Fruit fly (Drosophila melanogaster) whole organism, embryonic: ENCODE measurements around the gene Lst8.

ENCODE experiments used
- Ada2b ChIP-seq: fragments of 200-800 bp; sonication (Bioruptor generic); IDR thresholded peaks from 2 replicates; pipeline ENCODE4 v1.3.6; 2022; ENCODE audit warnings: missing biosample characterization, missing genetic modification characterization
- Adf1 ChIP-seq: fragments of 200-800 bp; sonication (Bioruptor generic); IDR thresholded peaks from 2 replicates; pipeline ENCODE4 v1.3.6; 2022; ENCODE audit warnings: missing biosample characterization, missing genetic modification characterization
- Bgb ChIP-seq: fragments of 200-800 bp; sonication (Bioruptor generic); IDR thresholded peaks from 2 replicates; pipeline ENCODE4 v1.3.6; 2022; ENCODE audit warnings: missing biosample characterization, missing genetic modification characterization; ENCODE audit not compliant: partially characterized antibody
- CG10274 ChIP-seq: fragments of 200-800 bp; sonication (Bioruptor generic); optimal IDR thresholded peaks from 3 replicates; lab custom pipeline; 2017; ENCODE audit warnings: missing biosample characterization, mild to moderate bottlenecking, missing genetic modification characterization
- CG11504 ChIP-seq: fragments of 200-800 bp; sonication (Bioruptor generic); optimal IDR thresholded peaks from 3 replicates; lab custom pipeline; 2019; ENCODE audit warnings: missing biosample characterization, mild to moderate bottlenecking, missing genetic modification characterization, moderate library complexity
- CG1603 ChIP-seq: fragments of 200-800 bp; sonication (Bioruptor generic); optimal IDR thresholded peaks from 2 replicates; lab custom pipeline; 2019; ENCODE audit warnings: missing biosample characterization, mild to moderate bottlenecking, missing genetic modification characterization, moderate library complexity
- CG16813 ChIP-seq: fragments of 200-800 bp; sonication (Bioruptor generic); IDR thresholded peaks from 3 replicates; pipeline ENCODE4 v1.3.6; 2022; ENCODE audit warnings: missing biosample characterization, missing genetic modification characterization; ENCODE audit not compliant: partially characterized antibody
- CG18599 ChIP-seq: fragments of 200-800 bp; sonication (Bioruptor generic); optimal IDR thresholded peaks from 3 replicates; lab custom pipeline; 2017; ENCODE audit warnings: missing biosample characterization, missing genetic modification characterization, mild to moderate bottlenecking, moderate library complexity, missing genetic modification reagents
- CG2116 ChIP-seq: fragments of 200-800 bp; sonication (Bioruptor generic); optimal IDR thresholded peaks from 3 replicates; lab custom pipeline; 2018; ENCODE audit warnings: missing biosample characterization, mild to moderate bottlenecking, missing genetic modification characterization
- CG2678 ChIP-seq: fragments of 200-800 bp; sonication (Bioruptor generic); optimal IDR thresholded peaks from 3 replicates; lab custom pipeline; 2019; ENCODE audit warnings: missing biosample characterization, mild to moderate bottlenecking, missing genetic modification characterization, moderate library complexity
- CG3281 ChIP-seq: fragments of 200-800 bp; sonication (Bioruptor generic); optimal IDR thresholded peaks from 3 replicates; lab custom pipeline; 2017; ENCODE audit warnings: missing biosample characterization, mild to moderate bottlenecking, missing genetic modification characterization
- CG34224 ChIP-seq: fragments of 200-800 bp; sonication (Bioruptor generic); IDR thresholded peaks from 3 replicates; pipeline ENCODE4 v1.3.6; 2022; ENCODE audit warnings: missing biosample characterization, missing genetic modification characterization; ENCODE audit not compliant: partially characterized antibody
- CG43689 ChIP-seq: fragments of 200-800 bp; sonication (Bioruptor generic); IDR thresholded peaks from 2 replicates; pipeline ENCODE4 v1.3.6; 2022; ENCODE audit warnings: missing biosample characterization, missing genetic modification characterization
- CG9727 ChIP-seq: fragments of 200-800 bp; sonication (Bioruptor generic); optimal IDR thresholded peaks from 3 replicates; lab custom pipeline; 2017; ENCODE audit warnings: missing biosample characterization, mild to moderate bottlenecking, missing genetic modification characterization
- CG9817 ChIP-seq: fragments of 200-800 bp; sonication (Bioruptor generic); optimal IDR thresholded peaks from 2 replicates; lab custom pipeline; 2018; ENCODE audit warnings: missing biosample characterization, mild to moderate bottlenecking, missing genetic modification characterization, moderate library complexity
- CTCF ChIP-seq: fragments of 200-800 bp; sonication (Bioruptor generic); optimal IDR thresholded peaks from 2 replicates; lab custom pipeline; 2017; ENCODE audit warnings: missing biosample characterization, mild to moderate bottlenecking, missing genetic modification characterization, moderate library complexity
- Doc3 ChIP-seq: fragments of 200-800 bp; sonication (Bioruptor generic); IDR thresholded peaks from 3 replicates; pipeline ENCODE4 v1.3.6; 2022; ENCODE audit warnings: missing biosample characterization, missing genetic modification characterization; ENCODE audit not compliant: partially characterized antibody
- Ets65A ChIP-seq: fragments of 200-800 bp; sonication (Bioruptor generic); peaks from one replicate; lab custom pipeline; 2016; ENCODE audit warnings: missing biosample characterization, missing genetic modification characterization
- HHEX ChIP-seq: fragments of 200-800 bp; sonication (Bioruptor generic); optimal IDR thresholded peaks from 3 replicates; lab custom pipeline; 2017; ENCODE audit warnings: missing biosample characterization, mild to moderate bottlenecking, missing genetic modification characterization, missing genetic modification reagents
- HLH4C ChIP-seq: fragments of 200-800 bp; sonication (Bioruptor generic); IDR thresholded peaks from 3 replicates; pipeline ENCODE4 v1.3.6; 2022; ENCODE audit warnings: missing biosample characterization, missing genetic modification characterization; ENCODE audit not compliant: partially characterized antibody
- Med ChIP-seq: fragments of 200-800 bp; sonication (Bioruptor generic); peaks from one replicate; lab custom pipeline; 2016; ENCODE audit warnings: missing biosample characterization, missing genetic modification characterization, mild to moderate bottlenecking, inconsistent platforms, moderate library complexity
- NC2β ChIP-seq: fragments of 200-800 bp; sonication (Bioruptor generic); optimal IDR thresholded peaks from 2 replicates; lab custom pipeline; 2016; ENCODE audit warnings: missing biosample characterization, missing genetic modification characterization
- NfI ChIP-seq: fragments of 200-800 bp; sonication (Bioruptor generic); optimal IDR thresholded peaks from 3 replicates; lab custom pipeline; 2018; ENCODE audit warnings: missing biosample characterization, mild to moderate bottlenecking, missing genetic modification characterization, moderate library complexity
- Rfx ChIP-seq: fragments of 200-800 bp; sonication (Bioruptor generic); IDR thresholded peaks from 2 replicates; pipeline ENCODE4 v1.3.6; 2022; ENCODE audit warnings: missing biosample characterization, missing genetic modification characterization
- abd-A ChIP-seq: fragments of 200-800 bp; sonication (Bioruptor generic); optimal IDR thresholded peaks from 3 replicates; lab custom pipeline; 2019; ENCODE audit warnings: missing biosample characterization, mild to moderate bottlenecking, missing genetic modification characterization, moderate library complexity
- bbx ChIP-seq: fragments of 200-800 bp; sonication (Bioruptor generic); IDR thresholded peaks from 2 replicates; pipeline ENCODE4 v1.3.6; 2022; ENCODE audit warnings: missing biosample characterization, missing genetic modification characterization; ENCODE audit not compliant: partially characterized antibody
- bowl ChIP-seq: fragments of 200-800 bp; sonication (Bioruptor generic); IDR thresholded peaks from 2 replicates; pipeline ENCODE4 v1.3.6; 2022; ENCODE audit warnings: missing biosample characterization, missing genetic modification characterization
- cg ChIP-seq: fragments of 200-800 bp; sonication (Bioruptor generic); optimal IDR thresholded peaks from 3 replicates; lab custom pipeline; 2019; ENCODE audit warnings: missing biosample characterization, mild to moderate bottlenecking, missing genetic modification characterization, moderate library complexity
- chinmo ChIP-seq: fragments of 200-800 bp; sonication (Bioruptor generic); IDR thresholded peaks from 4 replicates; pipeline ENCODE4 v1.3.6; 2022; ENCODE audit warnings: missing biosample characterization, missing genetic modification characterization; ENCODE audit not compliant: partially characterized antibody
- dysf ChIP-seq: fragments of 200-800 bp; sonication (Bioruptor generic); IDR thresholded peaks from 3 replicates; pipeline ENCODE4 v1.3.6; 2022; ENCODE audit warnings: missing biosample characterization, missing genetic modification characterization
- esg ChIP-seq: fragments of 200-800 bp; sonication (Bioruptor generic); conservative IDR thresholded peaks from 2 replicates; pipeline ENCODE4 v1.3.6; 2022; ENCODE audit warnings: missing biosample characterization, missing genetic modification characterization
- exex ChIP-seq: fragments of 200-800 bp; sonication (Bioruptor generic); optimal IDR thresholded peaks from 4 replicates; lab custom pipeline; 2018; ENCODE audit warnings: missing biosample characterization, mild to moderate bottlenecking, missing genetic modification characterization, moderate library complexity
- gem ChIP-seq: fragments of 200-800 bp; sonication (Bioruptor generic); optimal IDR thresholded peaks from 2 replicates; lab custom pipeline; 2019; ENCODE audit warnings: missing biosample characterization, mild to moderate bottlenecking, missing genetic modification characterization, moderate library complexity
- grn ChIP-seq: fragments of 200-800 bp; sonication (Bioruptor generic); optimal IDR thresholded peaks from 3 replicates; lab custom pipeline; 2017; ENCODE audit warnings: missing biosample characterization, missing genetic modification characterization
- her ChIP-seq: fragments of 200-800 bp; sonication (Bioruptor generic); optimal IDR thresholded peaks from 2 replicates; lab custom pipeline; 2016; ENCODE audit warnings: missing biosample characterization, missing genetic modification characterization
- klu ChIP-seq: fragments of 200-800 bp; sonication (Bioruptor generic); IDR thresholded peaks from 2 replicates; pipeline ENCODE4 v1.3.6; 2022; ENCODE audit warnings: missing biosample characterization, missing genetic modification characterization
- lab ChIP-seq: fragments of 200-800 bp; sonication (Bioruptor generic); optimal IDR thresholded peaks from 3 replicates; lab custom pipeline; 2017; ENCODE audit warnings: missing biosample characterization, missing genetic modification characterization, mild to moderate bottlenecking, moderate library complexity, missing genetic modification reagents
- onecut ChIP-seq: fragments of 200-800 bp; sonication (Bioruptor generic); IDR thresholded peaks from 2 replicates; pipeline ENCODE4 v1.3.6; 2022; ENCODE audit warnings: missing biosample characterization, missing genetic modification characterization
- org-1 ChIP-seq: fragments of 200-800 bp; sonication (Bioruptor generic); optimal IDR thresholded peaks from 2 replicates; lab custom pipeline; 2017; ENCODE audit warnings: missing biosample characterization, missing genetic modification characterization
- row ChIP-seq: fragments of 200-800 bp; sonication (Bioruptor generic); IDR thresholded peaks from 3 replicates; pipeline ENCODE4 v1.3.6; 2022; ENCODE audit warnings: missing biosample characterization, missing genetic modification characterization
- sd ChIP-seq: fragments of 200-800 bp; sonication (Bioruptor generic); optimal IDR thresholded peaks from 3 replicates; lab custom pipeline; 2018; ENCODE audit warnings: missing biosample characterization, mild to moderate bottlenecking, missing genetic modification characterization, moderate library complexity
- sens ChIP-seq: fragments of 200-800 bp; sonication (Bioruptor generic); peaks from one replicate; lab custom pipeline; 2016; ENCODE audit warnings: missing biosample characterization, missing genetic modification characterization
- slbo ChIP-seq: fragments of 200-800 bp; sonication (Bioruptor generic); IDR thresholded peaks from 2 replicates; pipeline ENCODE4 v1.3.6; 2022; ENCODE audit warnings: missing biosample characterization, missing genetic modification characterization
- wdn ChIP-seq: fragments of 200-800 bp; sonication (Bioruptor generic); IDR thresholded peaks from 2 replicates; pipeline ENCODE4 v1.3.6; 2022; ENCODE audit warnings: missing biosample characterization, missing genetic modification characterization

The Lst8 gene

DNA sequence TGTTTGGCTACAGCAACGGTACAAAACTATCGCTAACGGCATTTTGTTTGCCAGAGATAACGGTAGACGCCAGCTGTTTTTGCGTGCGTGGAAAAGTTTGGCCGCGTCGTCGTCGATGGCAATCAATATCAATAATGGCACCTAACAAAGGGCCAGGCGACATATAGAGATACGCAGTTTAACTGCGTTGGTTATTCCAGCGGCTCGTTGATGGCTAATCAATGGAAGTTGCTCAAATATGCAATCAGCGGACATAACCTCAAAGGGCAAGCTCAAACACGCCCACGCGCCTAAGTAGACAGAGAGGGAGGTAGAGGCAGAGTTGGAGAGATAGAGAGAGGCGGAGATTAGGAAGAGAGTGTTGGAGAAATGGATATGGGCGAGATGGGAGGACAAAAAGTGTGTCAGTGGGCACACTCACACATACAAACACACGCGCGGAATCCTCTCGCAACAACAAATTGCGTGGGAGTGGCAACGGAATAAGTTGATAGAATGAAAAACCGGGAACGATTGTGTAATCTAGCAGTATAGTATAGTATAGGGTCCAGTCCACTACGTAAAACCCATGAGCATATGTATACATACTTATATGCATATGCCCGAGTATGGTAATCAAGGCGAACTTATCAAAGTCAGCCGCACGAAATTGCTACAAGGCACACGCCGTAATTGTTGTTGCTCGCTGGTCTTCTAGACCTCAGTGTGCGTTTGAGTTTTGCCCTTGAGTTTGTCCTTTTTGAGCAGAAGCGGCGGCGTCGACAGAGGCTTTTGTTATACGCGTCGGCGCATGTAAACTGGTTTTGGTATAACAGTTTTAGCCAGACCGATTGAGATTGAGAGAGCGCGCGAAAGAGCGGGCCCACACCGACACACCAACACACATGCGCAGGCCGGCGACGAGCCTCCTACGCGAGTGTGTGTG, 6.3 kb downstream of the Lst8 start (continued):
- TF ChIP-seq sd (peak; percentile 29), NfI (GFP tag; lab: Kevin White, UChicago) (no peak), Ada2b (GFP tag; lab: Robert Waterston, UW) (no peak), Med (GFP tag; lab: Kevin White, UChicago) (peak; percentile 73), cg (GFP tag; lab: Kevin White, UChicago) (no peak), CG18599 (peak; percentile 39), row (GFP tag; lab: Robert Waterston, UW) (no peak), chinmo (0 out of 4 replicates have a peak, but pooled peaks have one; percentile 53), Bgb (GFP tag; lab: Robert Waterston, UW) (0 out of 2 replicates have a peak, but pooled peaks have one; percentile 8), klu (0 out of 2 replicates have a peak, but pooled peaks have one; percentile 39), CG16813 (no peak), dysf (GFP tag; lab: Robert Waterston, UW) (no peak), Adf1 (GFP tag; lab: Robert Waterston, UW) (peak; percentile 78; the same call in 1 of the 2 replicates), abd-A (tag; lab: Kevin White, UChicago) (peak; percentile 75), lab (peak; percentile 18), onecut (GFP tag; lab: Robert Waterston, UW) (peak; percentile 45), org-1 (GFP tag; lab: Kevin White, UChicago) (no peak)

DNA sequence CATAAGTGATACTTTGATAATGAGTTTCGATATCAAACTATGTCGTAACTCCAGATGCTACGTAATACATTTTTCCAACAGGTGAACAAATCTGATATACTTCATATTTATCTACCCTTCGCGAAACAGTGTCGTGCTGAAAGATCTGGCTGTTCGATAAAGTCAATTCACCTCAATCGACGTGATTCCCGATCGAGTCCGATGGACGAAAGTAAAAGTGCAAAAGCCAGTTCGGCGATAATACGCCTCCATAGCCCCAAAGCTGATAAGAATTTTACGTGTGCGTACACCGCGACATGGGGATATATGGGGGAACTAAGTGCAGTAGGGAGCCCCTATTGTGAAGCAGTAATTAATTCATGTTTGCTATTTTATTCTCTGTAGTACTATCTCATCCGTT, 7.7 kb downstream of the Lst8 start:
- no peak for TF ChIP-seq her (GFP tag; lab: Kevin White, UChicago)
- peak; percentile 25 for TF ChIP-seq exex (tag; lab: Kevin White, UChicago)
- peak; percentile 22 for TF ChIP-seq grn
- no peak for TF ChIP-seq CG3281 (GFP tag; lab: Kevin White, UChicago)
- no peak for TF ChIP-seq CG43689 (GFP tag; lab: Robert Waterston, UW)
- no peak for TF ChIP-seq wdn (GFP tag; lab: Robert Waterston, UW)

dm6 chrX:9595312-9595931, 10.3 kb downstream of the Lst8 start:
- TF ChIP-seq HHEX (GFP tag; lab: Kevin White, UChicago) (peak; percentile 7), CG2116 (no peak), gem (tag; lab: Kevin White, UChicago) (peak; percentile 3), CG11504 (tag; lab: Kevin White, UChicago) (peak; percentile 6), CG34224 (no peak), Med (GFP tag; lab: Kevin White, UChicago) (peak; percentile 57), CG2678 (tag; lab: Kevin White, UChicago) (peak; percentile 4), CG9727 (no peak), row (GFP tag; lab: Robert Waterston, UW) (0 out of 3 replicates have a peak, but pooled peaks have one; percentile 8), chinmo (0 out of 4 replicates have a peak, but pooled peaks have one; percentile 4), esg (GFP tag; lab: Robert Waterston, UW) (peak; percentile 31; the same call in 1 of the 2 replicates), her (GFP tag; lab: Kevin White, UChicago) (no peak), CG1603 (tag; lab: Kevin White, UChicago) (peak; percentile 11), CG10274 (GFP tag; lab: Kevin White, UChicago) (peak; percentile 83), slbo (GFP tag; lab: Robert Waterston, UW) (peak; percentile 36; the same call in 1 of the 2 replicates), sens (GFP tag; lab: Kevin White, UChicago) (peak; percentile 24), CTCF (GFP tag; lab: Kevin White, UChicago) (peak; percentile 88), HLH4C (GFP tag; lab: Robert Waterston, UW) (no peak), bowl (GFP tag; lab: Robert Waterston, UW) (no peak), Doc3 (GFP tag; lab: Robert Waterston, UW) (no peak), NC2β (GFP tag; lab: Kevin White, UChicago) (no peak), CG9817 (no peak), bbx (GFP tag; lab: Robert Waterston, UW) (no peak), Ets65A (peak; percentile 55), Rfx (GFP tag; lab: Robert Waterston, UW) (0 out of 2 replicates have a peak, but pooled peaks have one; percentile 15)
